Fruit fly (Drosophila melanogaster): ENCODE results near the gene ninaA.

Gene ninaA

DNA sequence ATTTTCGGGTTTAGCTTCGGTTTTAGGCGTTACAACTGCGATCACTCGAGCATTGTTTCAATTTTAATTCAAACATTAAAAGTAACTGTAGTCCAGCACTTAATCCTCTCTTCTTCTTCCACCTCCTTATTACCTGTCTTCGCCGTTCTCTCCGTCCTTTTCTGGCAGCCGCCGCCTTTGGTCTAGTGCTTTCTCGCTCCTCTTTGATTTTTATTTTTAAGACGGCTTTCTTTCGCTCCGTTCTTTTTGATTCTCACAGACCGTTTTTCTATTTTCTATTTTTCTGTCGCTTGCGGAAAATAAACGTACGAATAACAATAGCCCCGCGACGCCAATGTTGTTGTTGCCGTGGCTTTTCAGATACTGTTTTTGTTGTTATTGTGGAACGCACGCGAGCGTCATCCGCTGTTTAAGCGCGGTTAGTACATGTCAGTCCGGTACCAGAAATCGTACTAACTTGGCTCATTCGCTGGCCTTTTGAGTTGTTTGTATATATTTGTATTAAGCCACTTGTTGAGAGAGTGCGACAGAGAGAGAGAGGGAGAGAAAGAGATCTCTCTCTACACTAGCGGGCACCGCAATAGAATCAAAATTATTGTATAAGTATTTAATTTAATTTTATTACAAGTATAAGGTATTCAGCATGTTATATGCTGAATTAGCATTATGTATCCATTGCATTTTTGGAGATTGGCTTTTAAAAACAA lies 9.1 kb upstream of the ninaA start, which contains the start of gene aru (continued):
- TF ChIP-seq oc (tag; optimal IDR thresholded peaks at IDR 0.05) (peak; percentile 75), Lim3 (GFP tag; IDR thresholded peaks at IDR 0.05) (no peak), ewg (GFP tag; optimal IDR thresholded peaks at IDR 0.05) (no peak), ato (GFP tag; IDR thresholded peaks at IDR 0.05; ENCODE audit: partially characterized antibody) (peak; percentile 13; the same call in 1 of the 2 replicates), ara (GFP tag; IDR thresholded peaks at IDR 0.05) (no peak), CG2678 (tag; optimal IDR thresholded peaks at IDR 0.05) (peak; percentile 48), ash1 (GFP tag; optimal IDR thresholded peaks at IDR 0.05) (no peak), unpg (GFP tag; optimal IDR thresholded peaks at IDR 0.05) (peak; percentile 47), CG32767 (GFP tag; IDR thresholded peaks at IDR 0.05) (0 out of 2 replicates have a peak, but pooled peaks have one; percentile 36), CG10274 (GFP tag; optimal IDR thresholded peaks at IDR 0.05) (no peak), zfh2 (GFP tag; optimal IDR thresholded peaks at IDR 0.05) (no peak), ham (GFP tag; IDR thresholded peaks at IDR 0.05) (no peak), CkIIα-i1 (GFP tag; IDR thresholded peaks at IDR 0.05) (no peak), lab (GFP tag; optimal IDR thresholded peaks at IDR 0.05) (peak; percentile 63), CG4617 (GFP tag; optimal IDR thresholded peaks at IDR 0.05; ENCODE audit: borderline replicate concordance) (no peak), CG2116 (GFP tag; optimal IDR thresholded peaks at IDR 0.05) (no peak), CG3065 (GFP tag; optimal IDR thresholded peaks at IDR 0.05) (no peak), chm (GFP tag; IDR thresholded peaks at IDR 0.05) (peak; percentile 53; the same call in 1 of the 2 replicates), NK7.1 (GFP tag; optimal IDR thresholded peaks at IDR 0.05) (no peak), Chrac-16 (GFP tag; optimal IDR thresholded peaks at IDR 0.05) (no peak), CG6813 (GFP tag; optimal IDR thresholded peaks at IDR 0.05) (no peak), CG15479 (GFP tag; optimal IDR thresholded peaks at IDR 0.05) (no peak), CG8290 (GFP tag; optimal IDR thresholded peaks at IDR 0.05) (no peak), CG8290 (tag; optimal IDR thresholded peaks at IDR 0.05) (peak in 1 of 2 experiments; percentile 42), Elba2 (GFP tag; optimal IDR thresholded peaks at IDR 0.05) (no peak), CG13624 (GFP tag; optimal IDR thresholded peaks at IDR 0.05) (no peak), Stat92E (GFP tag; optimal IDR thresholded peaks at IDR 0.05) (no peak), CG2889 (GFP tag; IDR thresholded peaks at IDR 0.05) (no peak), btn (GFP tag; optimal IDR thresholded peaks at IDR 0.05) (no peak), Taf1 (GFP tag; IDR thresholded peaks at IDR 0.05) (no peak), HLH54F (GFP tag; optimal IDR thresholded peaks at IDR 0.05) (no peak), danr (GFP tag; IDR thresholded peaks at IDR 0.05) (no peak), CG16779 (GFP tag; IDR thresholded peaks at IDR 0.05) (no peak), so (GFP tag; IDR thresholded peaks at IDR 0.05) (no peak), insv (GFP tag; optimal IDR thresholded peaks at IDR 0.05) (peak in 1 of 2 experiments; percentile 4), CG33213 (GFP tag; optimal IDR thresholded peaks at IDR 0.05) (peak; percentile 17), aop (GFP tag; IDR thresholded peaks at IDR 0.05) (no peak), CG12155 (GFP tag; optimal IDR thresholded peaks at IDR 0.05) (no peak), Vsx1 (GFP tag; optimal IDR thresholded peaks at IDR 0.05) (peak; percentile 9), CG7745 (tag; optimal IDR thresholded peaks at IDR 0.05) (peak; percentile 35), Fer1 (GFP tag; optimal IDR thresholded peaks at IDR 0.05) (peak; percentile 47), CG9609 (GFP tag; optimal IDR thresholded peaks at IDR 0.05) (no peak), CG3995 (GFP tag; optimal IDR thresholded peaks at IDR 0.05) (no peak), CG10543 (GFP tag; optimal IDR thresholded peaks at IDR 0.05) (peak; percentile 48), salm (tag; optimal IDR thresholded peaks at IDR 0.05) (no peak), ttk (GFP tag; IDR thresholded peaks at IDR 0.05) (no peak), sens (GFP tag) (peak; percentile 70), Drgx (GFP tag; IDR thresholded peaks at IDR 0.05) (peak; percentile 20; the same call in 1 of the 2 replicates), slp2 (GFP tag; optimal IDR thresholded peaks at IDR 0.05) (no peak), CG10654 (GFP tag; optimal IDR thresholded peaks at IDR 0.05) (peak; percentile 14), CG1832 (GFP tag; optimal IDR thresholded peaks at IDR 0.05) (peak; percentile 61)

Data from whole organism, embryonic.